Fruit fly (Drosophila melanogaster) whole organism, embryonic: ENCODE measurements around the gene Kdsr.

Experiments used
- Asciz ChIP-seq: fragments of 200-800 bp; sonication (Bioruptor generic); optimal IDR thresholded peaks from 2 replicates; lab custom pipeline; 2017; ENCODE audit warnings: missing biosample characterization, mild to moderate bottlenecking, missing genetic modification characterization, missing genetic modification reagents
- B-H1 ChIP-seq: fragments of 200-800 bp; sonication (Bioruptor generic); IDR thresholded peaks from 3 replicates; pipeline ENCODE4 v1.3.6; 2022; ENCODE audit warnings: missing biosample characterization, missing genetic modification characterization
- BtbVII ChIP-seq: fragments of 200-800 bp; sonication (Bioruptor generic); optimal IDR thresholded peaks from 3 replicates; lab custom pipeline; 2017; ENCODE audit warnings: missing biosample characterization, mild to moderate bottlenecking, missing genetic modification characterization
- CG11247 ChIP-seq: fragments of 200-800 bp; sonication (Bioruptor generic); IDR thresholded peaks from 2 replicates; pipeline ENCODE4 v1.3.6; 2022; ENCODE audit warnings: missing biosample characterization, missing genetic modification characterization
- CG11398 ChIP-seq: fragments of 200-800 bp; sonication (Bioruptor generic); optimal IDR thresholded peaks from 2 replicates; lab custom pipeline; 2016; ENCODE audit warnings: missing biosample characterization, missing genetic modification characterization
- CG11504 ChIP-seq: fragments of 200-800 bp; sonication (Bioruptor generic); optimal IDR thresholded peaks from 3 replicates; lab custom pipeline; 2019; ENCODE audit warnings: missing biosample characterization, mild to moderate bottlenecking, missing genetic modification characterization, moderate library complexity
- CG15514 ChIP-seq: fragments of 200-800 bp; sonication (Bioruptor generic); optimal IDR thresholded peaks from 3 replicates; lab custom pipeline; 2017; ENCODE audit warnings: missing biosample characterization, missing genetic modification characterization, mild to moderate bottlenecking, moderate library complexity, missing genetic modification reagents
- CG15601 ChIP-seq: fragments of 200-800 bp; sonication (Bioruptor generic); optimal IDR thresholded peaks from 3 replicates; lab custom pipeline; 2019; ENCODE audit warnings: missing biosample characterization, mild to moderate bottlenecking, missing genetic modification characterization, moderate library complexity
- CG17568 ChIP-seq: fragments of 200-800 bp; sonication (Bioruptor generic); optimal IDR thresholded peaks from 2 replicates; lab custom pipeline; 2018; ENCODE audit warnings: missing biosample characterization, mild to moderate bottlenecking, missing genetic modification characterization, moderate library complexity
- CG18262 ChIP-seq: fragments of 200-800 bp; optimal IDR thresholded peaks from 3 replicates; lab custom pipeline; 2019; ENCODE audit warnings: missing biosample characterization, mild to moderate bottlenecking, missing genetic modification characterization, moderate library complexity
- CG2678 ChIP-seq: fragments of 200-800 bp; sonication (Bioruptor generic); optimal IDR thresholded peaks from 3 replicates; lab custom pipeline; 2019; ENCODE audit warnings: missing biosample characterization, mild to moderate bottlenecking, missing genetic modification characterization, moderate library complexity
- CG32772 ChIP-seq: fragments of 200-800 bp; sonication (Bioruptor generic); IDR thresholded peaks from 2 replicates; pipeline ENCODE4 v1.3.6; 2022; ENCODE audit warnings: missing biosample characterization, missing genetic modification characterization
- CG7556 ChIP-seq: fragments of 200-800 bp; sonication (Bioruptor generic); optimal IDR thresholded peaks from 2 replicates; lab custom pipeline; 2017; ENCODE audit warnings: missing biosample characterization, mild to moderate bottlenecking, missing genetic modification characterization
- CG7839 ChIP-seq: fragments of 200-800 bp; sonication (Bioruptor generic); optimal IDR thresholded peaks from 3 replicates; lab custom pipeline; 2018; ENCODE audit warnings: missing biosample characterization, mild to moderate bottlenecking, missing genetic modification characterization, moderate library complexity
- CG7963 ChIP-seq: fragments of 200-800 bp; sonication (Bioruptor generic); IDR thresholded peaks from 3 replicates; pipeline ENCODE4 v1.3.6; 2022; ENCODE audit warnings: missing biosample characterization, missing genetic modification characterization; ENCODE audit not compliant: partially characterized antibody
- CG9727 ChIP-seq: fragments of 200-800 bp; sonication (Bioruptor generic); optimal IDR thresholded peaks from 3 replicates; lab custom pipeline; 2017; ENCODE audit warnings: missing biosample characterization, mild to moderate bottlenecking, missing genetic modification characterization
- Dbx ChIP-seq: fragments of 200-800 bp; sonication (Bioruptor generic); IDR thresholded peaks from 3 replicates; pipeline ENCODE4 v1.3.6; 2022; ENCODE audit warnings: missing biosample characterization, missing genetic modification characterization
- Deaf1 ChIP-seq: fragments of 200-800 bp; optimal IDR thresholded peaks from 3 replicates; lab custom pipeline; 2019; ENCODE audit warnings: missing biosample characterization, mild to moderate bottlenecking, missing genetic modification characterization, moderate library complexity
- Drgx ChIP-seq: fragments of 200-800 bp; sonication (Bioruptor generic); IDR thresholded peaks from 2 replicates; pipeline ENCODE4 v1.3.6; 2022; ENCODE audit warnings: missing biosample characterization, missing genetic modification characterization
- HHEX ChIP-seq: fragments of 200-800 bp; sonication (Bioruptor generic); optimal IDR thresholded peaks from 3 replicates; lab custom pipeline; 2017; ENCODE audit warnings: missing biosample characterization, mild to moderate bottlenecking, missing genetic modification characterization, missing genetic modification reagents
- Hr39 ChIP-seq: fragments of >200 bp; optimal IDR thresholded peaks from 2 replicates; lab custom pipeline; 2017
- Hr78 ChIP-seq, 2 experiments: fragments of 200-800 bp in 1 of 2; fragments of >200 bp in 1 of 2; sonication (Bioruptor generic) in 1 of 2; optimal IDR thresholded peaks; 2 replicates each; lab custom pipeline; 2017 to 2019; ENCODE audit warnings: missing biosample characterization in 2 of 2, missing genetic modification characterization in 2 of 2, mild to moderate bottlenecking in 1 of 2, moderate library complexity in 1 of 2
- Lim3 ChIP-seq: fragments of 200-800 bp; sonication (Bioruptor generic); IDR thresholded peaks from 2 replicates; pipeline ENCODE4 v1.3.6; 2022; ENCODE audit warnings: missing biosample characterization, missing genetic modification characterization
- Lpt ChIP-seq: fragments of >200 bp; optimal IDR thresholded peaks from 2 replicates; lab custom pipeline; 2018; ENCODE audit warnings: missing biosample characterization, missing genetic modification characterization
- Mad ChIP-seq: fragments of 200-800 bp; sonication (Bioruptor generic); optimal IDR thresholded peaks from 2 replicates; lab custom pipeline; 2016; ENCODE audit warnings: missing biosample characterization, missing genetic modification characterization
- NK7.1 ChIP-seq: fragments of 200-800 bp; sonication (Bioruptor generic); optimal IDR thresholded peaks from 3 replicates; lab custom pipeline; 2016; ENCODE audit warnings: missing biosample characterization, missing genetic modification characterization
- Ravus ChIP-seq: fragments of 200-800 bp; sonication (Bioruptor generic); IDR thresholded peaks from 2 replicates; pipeline ENCODE4 v1.3.6; 2022; ENCODE audit warnings: missing biosample characterization, missing genetic modification characterization
- Rx ChIP-seq: fragments of 200-800 bp; sonication (Bioruptor generic); IDR thresholded peaks from 2 replicates; pipeline ENCODE4 v1.3.6; 2022; ENCODE audit warnings: missing biosample characterization, missing genetic modification characterization
- Six4 ChIP-seq: fragments of 200-800 bp; sonication (Bioruptor generic); optimal IDR thresholded peaks from 2 replicates; lab custom pipeline; 2016; ENCODE audit warnings: missing biosample characterization, missing genetic modification characterization
- TFAM ChIP-seq: fragments of 200-800 bp; sonication (Bioruptor generic); optimal IDR thresholded peaks from 2 replicates; lab custom pipeline; 2017; ENCODE audit warnings: missing biosample characterization, missing genetic modification characterization, inconsistent platforms
- ab ChIP-seq: fragments of 200-800 bp; sonication (Bioruptor generic); optimal IDR thresholded peaks from 2 replicates; lab custom pipeline; 2016; ENCODE audit warnings: missing biosample characterization, missing genetic modification characterization
- ap ChIP-seq: fragments of 200-800 bp; sonication (Bioruptor generic); IDR thresholded peaks from 2 replicates; pipeline ENCODE4 v1.3.6; 2022; ENCODE audit warnings: missing biosample characterization, missing genetic modification characterization
- ara ChIP-seq: fragments of 200-800 bp; sonication (Bioruptor generic); IDR thresholded peaks from 2 replicates; pipeline ENCODE4 v1.3.6; 2022; ENCODE audit warnings: missing biosample characterization, missing genetic modification characterization
- ase ChIP-seq: fragments of 200-800 bp; sonication (Bioruptor generic); IDR thresholded peaks from 3 replicates; pipeline ENCODE4 v1.3.6; 2022; ENCODE audit warnings: missing biosample characterization, missing genetic modification characterization
- crol ChIP-seq: fragments of 200-800 bp; sonication (Bioruptor generic); IDR thresholded peaks from 2 replicates; pipeline ENCODE4 v1.3.6; 2022; ENCODE audit warnings: missing biosample characterization, missing genetic modification characterization
- dmrt99B ChIP-seq: fragments of 200-800 bp; sonication (Bioruptor generic); optimal IDR thresholded peaks from 2 replicates; lab custom pipeline; 2018; ENCODE audit warnings: missing biosample characterization, mild to moderate bottlenecking, missing genetic modification characterization, moderate library complexity
- dysf ChIP-seq: fragments of 200-800 bp; sonication (Bioruptor generic); IDR thresholded peaks from 3 replicates; pipeline ENCODE4 v1.3.6; 2022; ENCODE audit warnings: missing biosample characterization, missing genetic modification characterization
- fu2 ChIP-seq: fragments of 200-800 bp; sonication (Bioruptor generic); optimal IDR thresholded peaks from 2 replicates; lab custom pipeline; 2016; ENCODE audit warnings: missing biosample characterization, missing genetic modification characterization
- gce ChIP-seq: fragments of 200-800 bp; sonication (Bioruptor generic); IDR thresholded peaks from 3 replicates; pipeline ENCODE4 v1.3.6; 2022; ENCODE audit warnings: missing biosample characterization, missing genetic modification characterization
- jigr1 ChIP-seq: fragments of 200-800 bp; sonication (Bioruptor generic); IDR thresholded peaks from 3 replicates; pipeline ENCODE4 v1.3.6; 2022; ENCODE audit warnings: missing biosample characterization, missing genetic modification characterization
- klu ChIP-seq: fragments of 200-800 bp; sonication (Bioruptor generic); IDR thresholded peaks from 2 replicates; pipeline ENCODE4 v1.3.6; 2022; ENCODE audit warnings: missing biosample characterization, missing genetic modification characterization
- lilli ChIP-seq: fragments of 200-800 bp; sonication (Bioruptor generic); optimal IDR thresholded peaks from 3 replicates; lab custom pipeline; 2016; ENCODE audit warnings: missing biosample characterization, missing genetic modification characterization
- luna ChIP-seq: fragments of 200-800 bp; sonication (Bioruptor generic); optimal IDR thresholded peaks from 2 replicates; lab custom pipeline; 2016; ENCODE audit warnings: missing biosample characterization, missing genetic modification characterization
- mld ChIP-seq: fragments of 200-800 bp; sonication (Bioruptor generic); IDR thresholded peaks from 3 replicates; pipeline ENCODE4 v1.3.6; 2022; ENCODE audit warnings: missing biosample characterization, missing genetic modification characterization; ENCODE audit not compliant: partially characterized antibody
- org-1 ChIP-seq: fragments of 200-800 bp; sonication (Bioruptor generic); optimal IDR thresholded peaks from 2 replicates; lab custom pipeline; 2017; ENCODE audit warnings: missing biosample characterization, missing genetic modification characterization
- pb ChIP-seq: fragments of 200-800 bp; sonication (Bioruptor generic); optimal IDR thresholded peaks from 3 replicates; lab custom pipeline; 2016; ENCODE audit warnings: missing biosample characterization, missing genetic modification characterization
- pfk ChIP-seq: fragments of 200-800 bp; sonication (Bioruptor generic); optimal IDR thresholded peaks from 2 replicates; lab custom pipeline; 2018; ENCODE audit warnings: missing biosample characterization, mild to moderate bottlenecking, missing genetic modification characterization, moderate library complexity
- ssp ChIP-seq: fragments of 200-800 bp; sonication (Bioruptor generic); IDR thresholded peaks from 2 replicates; pipeline ENCODE4 v1.3.6; 2022; ENCODE audit warnings: missing biosample characterization, missing genetic modification characterization
- sug ChIP-seq: fragments of 200-800 bp; optimal IDR thresholded peaks from 2 replicates; lab custom pipeline; 2019; ENCODE audit warnings: missing biosample characterization, mild to moderate bottlenecking, missing genetic modification characterization, moderate library complexity
- toy ChIP-seq: fragments of 200-800 bp; sonication (Bioruptor generic); IDR thresholded peaks from 2 replicates; pipeline ENCODE4 v1.3.6; 2022; ENCODE audit warnings: missing biosample characterization, missing genetic modification characterization
- ttk ChIP-seq: fragments of 200-800 bp; sonication (Bioruptor generic); IDR thresholded peaks from 2 replicates; pipeline ENCODE4 v2.1.2; 2022; ENCODE audit warnings: missing biosample characterization, missing genetic modification characterization
- twi ChIP-seq: fragments of 200-800 bp; optimal IDR thresholded peaks from 2 replicates; lab custom pipeline; 2019; ENCODE audit warnings: missing biosample characterization, mild to moderate bottlenecking, missing genetic modification characterization, moderate library complexity
- yki ChIP-seq: fragments of >200 bp; optimal IDR thresholded peaks from 3 replicates; lab custom pipeline; 2018
- zf30C ChIP-seq: fragments of 200-800 bp; sonication (Bioruptor generic); optimal IDR thresholded peaks from 3 replicates; lab custom pipeline; 2018; ENCODE audit warnings: missing biosample characterization, mild to moderate bottlenecking, missing genetic modification characterization

Kdsr gene

dm6 chr3R:25281165-25281564 is 18.9 kb upstream of the Kdsr start, which contains the start of gene CG11892 (continued):
- TF ChIP-seq mld, result no peak
- no peak for TF ChIP-seq CG7839
- TF ChIP-seq klu (GFP tag; lab: Robert Waterston, UW), result no peak
- peak; percentile 49 for TF ChIP-seq CG17568 (GFP tag; lab: Kevin White, UChicago)
- peak; percentile 53 for TF ChIP-seq CG15514 (GFP tag; lab: Kevin White, UChicago)
- TF ChIP-seq CG15601 (tag; lab: Kevin White, UChicago), result no peak
- TF ChIP-seq Drgx (GFP tag; lab: Robert Waterston, UW), result no peak
- no peak for TF ChIP-seq yki
- TF ChIP-seq ase (GFP tag; lab: Robert Waterston, UW), result no peak
- TF ChIP-seq org-1 (GFP tag; lab: Kevin White, UChicago), result peak; percentile 21
- no peak for TF ChIP-seq CG7556
- peak; percentile 27 for TF ChIP-seq dmrt99B (tag; lab: Kevin White, UChicago)
- TF ChIP-seq BtbVII (GFP tag; lab: Kevin White, UChicago), result peak; percentile 52
- TF ChIP-seq gce (GFP tag; lab: Robert Waterston, UW), result no peak
- no peak for TF ChIP-seq B-H1 (GFP tag; lab: Robert Waterston, UW)
- no peak for TF ChIP-seq pfk
- no peak for TF ChIP-seq zf30C
- no peak for TF ChIP-seq Hr78 (GFP tag; optimal IDR thresholded peaks at IDR 0.05; lab: Kevin White, UChicago)
- no peak for TF ChIP-seq TFAM
- no peak for TF ChIP-seq ab (GFP tag; lab: Kevin White, UChicago)
- no peak for TF ChIP-seq ssp (GFP tag; lab: Robert Waterston, UW)
- peak; percentile 42 for TF ChIP-seq Asciz (GFP tag; lab: Kevin White, UChicago)
- TF ChIP-seq HHEX (GFP tag; lab: Kevin White, UChicago), result peak; percentile 64
- no peak for TF ChIP-seq NK7.1 (GFP tag; lab: Kevin White, UChicago)
- TF ChIP-seq CG9727, result no peak
- no peak for TF ChIP-seq ap (GFP tag; lab: Robert Waterston, UW)
- no peak for TF ChIP-seq luna (GFP tag; lab: Kevin White, UChicago)
- no peak for TF ChIP-seq twi (tag; lab: Kevin White, UChicago)
- no peak for TF ChIP-seq Mad (GFP tag; lab: Kevin White, UChicago)
- no peak for TF ChIP-seq CG11398 (GFP tag; lab: Kevin White, UChicago)
- peak; percentile 48 for TF ChIP-seq sug (tag; lab: Kevin White, UChicago)
- no peak for TF ChIP-seq Deaf1 (tag; lab: Kevin White, UChicago)
- TF ChIP-seq CG18262, result no peak
- TF ChIP-seq CG11247, result no peak
- no peak for TF ChIP-seq dysf (GFP tag; lab: Robert Waterston, UW)
- TF ChIP-seq Rx (GFP tag; lab: Robert Waterston, UW), result no peak
- no peak for TF ChIP-seq pb (GFP tag; lab: Kevin White, UChicago)
- TF ChIP-seq Dbx (GFP tag; lab: Robert Waterston, UW), result no peak
- TF ChIP-seq Hr39 (lab: Kevin White, UChicago), result no peak
- no peak for TF ChIP-seq crol (GFP tag; lab: Robert Waterston, UW)
- TF ChIP-seq CG7963, result no peak
- TF ChIP-seq CG32772 (GFP tag; lab: Robert Waterston, UW), result no peak
- no peak for TF ChIP-seq Six4 (GFP tag; lab: Kevin White, UChicago)
- TF ChIP-seq jigr1 (GFP tag; lab: Robert Waterston, UW), result no peak
- no peak for TF ChIP-seq CG11504 (tag; lab: Kevin White, UChicago)
- TF ChIP-seq Lpt, result no peak
- TF ChIP-seq lilli (GFP tag; lab: Kevin White, UChicago), result peak; percentile 15
- no peak for TF ChIP-seq Lim3 (GFP tag; lab: Robert Waterston, UW)
- TF ChIP-seq ara, result 0 out of 2 replicates have a peak, but pooled peaks have one; percentile 43
- TF ChIP-seq CG2678 (tag; lab: Kevin White, UChicago), result peak; percentile 65
- TF ChIP-seq ttk (GFP tag; lab: Robert Waterston, UW), result no peak
- TF ChIP-seq toy, result no peak
- TF ChIP-seq Ravus, result no peak
- no peak for TF ChIP-seq fu2 (GFP tag; lab: Kevin White, UChicago)
